Worm (Caenorhabditis elegans) whole organism, L2 larva: ENCODE data around the gene F07C6.6.

Source experiments
- C34F6.9 ChIP-seq: fragments of 150-350 bp; optimal IDR thresholded peaks from 2 replicates; lab custom pipeline; 2014; ENCODE audit warnings: missing biosample characterization, missing genetic modification characterization
- F13H6.1 ChIP-seq: sonication (generic microtip); optimal IDR thresholded peaks from 2 replicates; lab custom pipeline; 2016; ENCODE audit warnings: missing genetic modification characterization, missing compliant biosample characterization
- R02D3.7 ChIP-seq: fragments of 150-350 bp; optimal IDR thresholded peaks from 2 replicates; lab custom pipeline; 2014; ENCODE audit warnings: missing biosample characterization, missing genetic modification characterization
- Y55F3AM.14 ChIP-seq: fragments of 200-800 bp; sonication (Bioruptor generic); optimal IDR thresholded peaks from 2 replicates; lab custom pipeline; 2018; ENCODE audit warnings: mild to moderate bottlenecking, missing genetic modification characterization, missing compliant biosample characterization
- ZK546.5 ChIP-seq: sonication (generic microtip); optimal IDR thresholded peaks from 2 replicates; lab custom pipeline; 2017; ENCODE audit warnings: missing biosample characterization, missing genetic modification characterization
- alr-1 ChIP-seq: fragments of 150-350 bp; optimal IDR thresholded peaks from 2 replicates; lab custom pipeline; 2014; ENCODE audit warnings: missing biosample characterization, missing genetic modification characterization
- aly-2 ChIP-seq: fragments of 150-350 bp; optimal IDR thresholded peaks from 2 replicates; lab custom pipeline; 2014; ENCODE audit warnings: missing biosample characterization, missing genetic modification characterization
- ama-1 ChIP-seq: fragments of 150-350 bp; optimal IDR thresholded peaks from 2 replicates; lab custom pipeline; 2018; ENCODE audit warnings: inconsistent platforms
- blmp-1 ChIP-seq: sonication (generic microtip); optimal IDR thresholded peaks from 2 replicates; lab custom pipeline; 2017; ENCODE audit warnings: missing genetic modification characterization, mild to moderate bottlenecking, missing compliant biosample characterization, antibody characterized with exemption, moderate library complexity; ENCODE audit not compliant: insufficient read depth
- ceh-16 ChIP-seq: fragments of 150-350 bp; optimal IDR thresholded peaks from 2 replicates; lab custom pipeline; 2014; ENCODE audit warnings: missing biosample characterization, missing genetic modification characterization
- ceh-82 ChIP-seq: fragments of 150-350 bp; optimal IDR thresholded peaks from 2 replicates; lab custom pipeline; 2014; ENCODE audit warnings: missing biosample characterization, missing genetic modification characterization
- crh-2 ChIP-seq: sonication (generic microtip); optimal IDR thresholded peaks from 2 replicates; lab custom pipeline; 2017; ENCODE audit warnings: missing biosample characterization, missing genetic modification characterization
- dmd-4 ChIP-seq: sonication (generic microtip); optimal IDR thresholded peaks from 2 replicates; lab custom pipeline; 2017; ENCODE audit warnings: missing biosample characterization, missing genetic modification characterization
- egl-27 ChIP-seq: sonication (generic microtip); optimal IDR thresholded peaks from 3 replicates; lab custom pipeline; 2017; ENCODE audit warnings: missing biosample characterization, missing genetic modification reagents, missing genetic modification characterization
- elt-1 ChIP-seq: fragments of 150-350 bp; optimal IDR thresholded peaks from 2 replicates; lab custom pipeline; 2014; ENCODE audit warnings: missing biosample characterization, missing genetic modification characterization
- elt-3 ChIP-seq: sonication (generic microtip); optimal IDR thresholded peaks from 2 replicates; lab custom pipeline; 2017; ENCODE audit warnings: missing biosample characterization, missing genetic modification characterization
- fos-1 ChIP-seq: fragments of 150-350 bp; optimal IDR thresholded peaks from 2 replicates; lab custom pipeline; 2014; ENCODE audit warnings: missing biosample characterization, missing genetic modification characterization
- gmeb-1 ChIP-seq: fragments of 150-350 bp; optimal IDR thresholded peaks from 2 replicates; lab custom pipeline; 2014; ENCODE audit warnings: missing biosample characterization, missing genetic modification characterization
- lin-11 ChIP-seq: fragments of 150-350 bp; sonication (generic microtip); optimal IDR thresholded peaks from 2 replicates; lab custom pipeline; 2014; ENCODE audit warnings: missing biosample characterization, missing genetic modification characterization, inconsistent platforms, mixed read lengths
- lin-13 ChIP-seq: fragments of 150-350 bp; optimal IDR thresholded peaks from 2 replicates; lab custom pipeline; 2014; ENCODE audit warnings: missing biosample characterization, missing genetic modification reagents, missing genetic modification characterization
- lin-39 ChIP-seq: fragments of 150-350 bp; optimal IDR thresholded peaks from 2 replicates; lab custom pipeline; 2014; ENCODE audit warnings: missing biosample characterization, missing genetic modification reagents, missing genetic modification characterization
- lsy-2 ChIP-seq, 2 experiments: fragments of 150-350 bp in 1 of 2; sonication (generic microtip) in 1 of 2; optimal IDR thresholded peaks; 2 replicates each; lab custom pipeline; 2014 to 2017; ENCODE audit warnings: missing biosample characterization in 2 of 2, missing genetic modification characterization in 2 of 2
- mab-5 ChIP-seq: fragments of 150-350 bp; optimal IDR thresholded peaks from 2 replicates; lab custom pipeline; 2014; ENCODE audit warnings: missing biosample characterization, missing genetic modification characterization
- mbf-1 ChIP-seq: sonication (generic microtip); optimal IDR thresholded peaks from 2 replicates; lab custom pipeline; 2017; ENCODE audit warnings: missing biosample characterization, missing genetic modification characterization
- mdl-1 ChIP-seq, 2 experiments: fragments of 150-350 bp in 1 of 2; sonication (generic microtip) in 1 of 2; optimal IDR thresholded peaks; 2 replicates each; lab custom pipeline; 2017; ENCODE audit warnings: missing biosample characterization in 2 of 2, missing genetic modification characterization in 2 of 2
- nhr-10 ChIP-seq: sonication (generic microtip); optimal IDR thresholded peaks from 2 replicates; lab custom pipeline; 2017; ENCODE audit warnings: missing biosample characterization, missing genetic modification characterization
- nhr-11 ChIP-seq: fragments of 150-350 bp; optimal IDR thresholded peaks from 2 replicates; lab custom pipeline; 2014; ENCODE audit warnings: missing biosample characterization, missing genetic modification characterization
- nhr-12 ChIP-seq: fragments of 150-350 bp; optimal IDR thresholded peaks from 2 replicates; lab custom pipeline; 2014; ENCODE audit warnings: missing biosample characterization, missing genetic modification characterization
- nhr-129 ChIP-seq: fragments of 150-350 bp; optimal IDR thresholded peaks from 2 replicates; lab custom pipeline; 2014; ENCODE audit warnings: missing biosample characterization, missing genetic modification characterization
- nhr-21 ChIP-seq: fragments of 150-350 bp; optimal IDR thresholded peaks from 2 replicates; lab custom pipeline; 2014; ENCODE audit warnings: missing biosample characterization, missing genetic modification characterization
- nhr-23 ChIP-seq: fragments of 150-350 bp; optimal IDR thresholded peaks from 2 replicates; lab custom pipeline; 2014; ENCODE audit warnings: missing biosample characterization, missing genetic modification reagents, missing genetic modification characterization
- nhr-237 ChIP-seq: fragments of 150-350 bp; optimal IDR thresholded peaks from 2 replicates; lab custom pipeline; 2014; ENCODE audit warnings: missing biosample characterization, missing genetic modification characterization
- nhr-25 ChIP-seq: fragments of 150-350 bp; sonication (generic microtip); optimal IDR thresholded peaks from 3 replicates; lab custom pipeline; 2014; ENCODE audit warnings: missing biosample characterization, missing genetic modification characterization
- nhr-6 ChIP-seq: fragments of 150-350 bp; optimal IDR thresholded peaks from 2 replicates; lab custom pipeline; 2014; ENCODE audit warnings: missing biosample characterization, missing genetic modification characterization
- nhr-77 ChIP-seq: fragments of 150-350 bp; optimal IDR thresholded peaks from 2 replicates; lab custom pipeline; 2014; ENCODE audit warnings: missing biosample characterization, missing genetic modification characterization
- peb-1 ChIP-seq: fragments of 150-350 bp; optimal IDR thresholded peaks from 2 replicates; lab custom pipeline; 2014; ENCODE audit warnings: missing biosample characterization, missing genetic modification characterization
- sem-4 ChIP-seq: fragments of 150-350 bp; optimal IDR thresholded peaks from 2 replicates; lab custom pipeline; 2014; ENCODE audit warnings: missing biosample characterization, missing genetic modification reagents, missing genetic modification characterization
- skn-1 ChIP-seq: sonication (generic microtip); optimal IDR thresholded peaks from 2 replicates; lab custom pipeline; 2017; ENCODE audit warnings: missing biosample characterization, missing genetic modification characterization
- sma-3 ChIP-seq: sonication (generic microtip); optimal IDR thresholded peaks from 2 replicates; lab custom pipeline; 2016; ENCODE audit warnings: missing genetic modification reagents, missing genetic modification characterization, missing compliant biosample characterization
- sma-9 ChIP-seq, 2 experiments: fragments of 150-350 bp in 1 of 2; sonication (generic microtip) in 1 of 2; optimal IDR thresholded peaks; 2 replicates each; lab custom pipeline; 2014 to 2016; ENCODE audit warnings: missing genetic modification characterization in 2 of 2, mild to moderate bottlenecking in 1 of 2, missing biosample characterization in 1 of 2, missing compliant biosample characterization in 1 of 2, missing genetic modification reagents in 1 of 2, moderate library complexity in 1 of 2
- snpc-4 ChIP-seq: fragments of 150-350 bp; optimal IDR thresholded peaks from 2 replicates; lab custom pipeline; 2014; ENCODE audit warnings: missing biosample characterization, missing genetic modification characterization
- unc-39 ChIP-seq: fragments of 150-350 bp; optimal IDR thresholded peaks from 2 replicates; lab custom pipeline; 2014; ENCODE audit warnings: missing biosample characterization, missing genetic modification characterization
- unc-55 ChIP-seq: fragments of 150-350 bp; sonication (generic microtip); optimal IDR thresholded peaks from 3 replicates; lab custom pipeline; 2014; ENCODE audit warnings: missing biosample characterization, missing genetic modification reagents, missing genetic modification characterization
- unc-62 ChIP-seq: fragments of 150-350 bp; optimal IDR thresholded peaks from 2 replicates; lab custom pipeline; 2014; ENCODE audit warnings: missing biosample characterization, missing genetic modification reagents, missing genetic modification characterization
- zag-1 ChIP-seq: fragments of 150-350 bp; optimal IDR thresholded peaks from 2 replicates; lab custom pipeline; 2014; ENCODE audit warnings: missing biosample characterization, missing genetic modification characterization
- ztf-1 ChIP-seq: fragments of 200-800 bp; sonication (Bioruptor generic); conservative IDR thresholded peaks from 2 replicates; pipeline ENCODE4 v1.3.6; 2022; ENCODE audit warnings: missing genetic modification characterization, missing compliant biosample characterization
- ztf-11 ChIP-seq: sonication (generic microtip); optimal IDR thresholded peaks from 2 replicates; lab custom pipeline; 2017; ENCODE audit warnings: missing biosample characterization, missing genetic modification characterization
- ztf-4 ChIP-seq: fragments of 150-350 bp; optimal IDR thresholded peaks from 2 replicates; lab custom pipeline; 2014; ENCODE audit warnings: missing biosample characterization, missing genetic modification characterization

Gene F07C6.6

ce11 chrIV:12771414-12771813 lies 21.2 kb upstream of the F07C6.6 start:
- no peak for TF ChIP-seq sem-4
- TF ChIP-seq nhr-25: no peak
- TF ChIP-seq mab-5 (tag; lab: Kevin White, UChicago): no peak
- TF ChIP-seq fos-1 (tag; lab: Kevin White, UChicago): peak; percentile 20
- TF ChIP-seq unc-55 (GFP tag; lab: Kevin White, UChicago): peak; percentile 82
- TF ChIP-seq C34F6.9 (tag; lab: Kevin White, UChicago): peak; percentile 70
- TF ChIP-seq unc-39 (tag; lab: Kevin White, UChicago): peak; percentile 32
- TF ChIP-seq lin-11: peak; percentile 64
- no peak for TF ChIP-seq R02D3.7 (tag; lab: Kevin White, UChicago)
- peak; percentile 16 for TF ChIP-seq crh-2 (tag; lab: Kevin White, UChicago)
- no peak for TF ChIP-seq nhr-11
- peak; percentile 5 for TF ChIP-seq ztf-4 (tag; lab: Kevin White, UChicago)
- TF ChIP-seq ceh-16: no peak
- no peak for TF ChIP-seq aly-2 (tag; lab: Kevin White, UChicago)
- TF ChIP-seq ZK546.5 (tag; lab: Kevin White, UChicago): no peak
- no peak for TF ChIP-seq nhr-10 (tag; lab: Kevin White, UChicago)
- TF ChIP-seq blmp-1 (tag; lab: Kevin White, UChicago): no peak
- no peak for TF ChIP-seq snpc-4 (tag; lab: Kevin White, UChicago)
- TF ChIP-seq nhr-237 (tag; lab: Kevin White, UChicago): no peak
- TF ChIP-seq sma-9 (GFP tag; optimal IDR thresholded peaks at IDR 0.05; lab: Kevin White, UChicago): peak; percentile 62
- no peak for TF ChIP-seq sma-9 (tag; optimal IDR thresholded peaks at IDR 0.05; lab: Kevin White, UChicago)
- no peak for TF ChIP-seq peb-1 (tag; lab: Kevin White, UChicago)
- no peak for TF ChIP-seq ceh-82 (tag; lab: Kevin White, UChicago)
- no peak for TF ChIP-seq gmeb-1 (tag; lab: Kevin White, UChicago)
- no peak for TF ChIP-seq nhr-6 (tag; lab: Kevin White, UChicago)
- TF ChIP-seq ama-1: no peak
- no peak for TF ChIP-seq nhr-77 (tag; lab: Kevin White, UChicago)
- TF ChIP-seq mdl-1 (tag; optimal IDR thresholded peaks at IDR 0.05; lab: Kevin White, UChicago): peak; percentile 50 to 80
- no peak for TF ChIP-seq nhr-21 (tag; lab: Kevin White, UChicago)
- no peak for TF ChIP-seq nhr-12 (tag; lab: Kevin White, UChicago)
- TF ChIP-seq sma-3 (GFP tag; lab: Kevin White, UChicago): no peak
- TF ChIP-seq ztf-1 (GFP tag; lab: Robert Waterston, UW): no peak
- peak; percentile 81 for TF ChIP-seq F13H6.1 (tag; lab: Kevin White, UChicago)
- no peak for TF ChIP-seq mbf-1
- TF ChIP-seq lsy-2 (tag; optimal IDR thresholded peaks at IDR 0.05; lab: Kevin White, UChicago): peak in 1 of 2 experiments; percentile 58
- TF ChIP-seq elt-3 (tag; lab: Kevin White, UChicago): no peak
- TF ChIP-seq dmd-4: no peak
- TF ChIP-seq Y55F3AM.14 (GFP tag; lab: Kevin White, UChicago): peak; percentile 58
- peak; percentile 79 for TF ChIP-seq zag-1 (tag; lab: Kevin White, UChicago)
- TF ChIP-seq lin-13 (GFP tag; lab: Kevin White, UChicago): peak; percentile 54
- peak; percentile 28 for TF ChIP-seq egl-27 (tag; lab: Kevin White, UChicago)
- TF ChIP-seq elt-1: no peak
- TF ChIP-seq unc-62 (GFP tag; lab: Kevin White, UChicago): no peak
- TF ChIP-seq alr-1 (tag; lab: Kevin White, UChicago): no peak
- TF ChIP-seq skn-1: no peak
- peak; percentile 61 for TF ChIP-seq nhr-129 (tag; lab: Kevin White, UChicago)
- TF ChIP-seq nhr-23 (tag; lab: Kevin White, UChicago): no peak
- no peak for TF ChIP-seq lin-39 (tag; lab: Kevin White, UChicago)
- no peak for TF ChIP-seq ztf-11
